Worm (Caenorhabditis elegans): ENCODE results near the gene W02H3.1.

ce11 chrX:11107076-11107475, 1.8 kb upstream of the W02H3.1 start, which contains the start of gene clc-17:
- no peak for TF ChIP-seq dao-5 (tag; optimal IDR thresholded peaks at IDR 0.05)
- TF ChIP-seq him-1 (tag; optimal IDR thresholded peaks at IDR 0.05) = no peak

Data from whole organism, L4/young adult.